Worm (Caenorhabditis elegans): Measurements from ENCODE around the gene T14B4.9.

ce11 chrII:6768014-6768413 is 34.4 kb upstream of the T14B4.9 start, which contains the start of gene F41G3.18:
- TF ChIP-seq nhr-12 (tag; optimal IDR thresholded peaks at IDR 0.05) (no peak), nhr-237 (tag; optimal IDR thresholded peaks at IDR 0.05) (no peak), ama-1 (optimal IDR thresholded peaks at IDR 0.05) (no peak), ztf-11 (tag; optimal IDR thresholded peaks at IDR 0.05) (no peak), snpc-4 (tag; optimal IDR thresholded peaks at IDR 0.05) (no peak), alr-1 (tag; optimal IDR thresholded peaks at IDR 0.05) (no peak)

All from whole organism, L2 larva.